Worm (Caenorhabditis elegans) whole organism, L3 larva: Measurements from ENCODE around the gene cyp-33E1.

Source experiments
- R02D3.7 ChIP-seq: fragments of 150-350 bp; optimal IDR thresholded peaks from 2 replicates; lab custom pipeline; 2014; ENCODE audit warnings: missing biosample characterization, missing genetic modification characterization
- aly-2 ChIP-seq: fragments of 150-350 bp; optimal IDR thresholded peaks from 2 replicates; lab custom pipeline; 2014; ENCODE audit warnings: missing biosample characterization, missing genetic modification characterization
- ama-1 ChIP-seq: fragments of 150-350 bp; optimal IDR thresholded peaks from 2 replicates; lab custom pipeline; 2018
- ceh-28 ChIP-seq: fragments of 150-350 bp; optimal IDR thresholded peaks from 2 replicates; lab custom pipeline; 2014; ENCODE audit warnings: missing biosample characterization, missing genetic modification reagents, missing genetic modification characterization
- ceh-9 ChIP-seq: sonication (generic microtip); optimal IDR thresholded peaks from 2 replicates; lab custom pipeline; 2018; ENCODE audit warnings: missing biosample characterization, missing genetic modification characterization
- daf-12 ChIP-seq: fragments of 150-350 bp; optimal IDR thresholded peaks from 2 replicates; lab custom pipeline; 2014; ENCODE audit warnings: missing biosample characterization, missing genetic modification reagents, missing genetic modification characterization
- egl-5 ChIP-seq: fragments of 150-350 bp; optimal IDR thresholded peaks from 2 replicates; lab custom pipeline; 2017; ENCODE audit warnings: missing biosample characterization, missing genetic modification reagents, missing genetic modification characterization, inconsistent platforms
- elt-1 ChIP-seq: fragments of 150-350 bp; optimal IDR thresholded peaks from 2 replicates; lab custom pipeline; 2014; ENCODE audit warnings: missing biosample characterization, missing genetic modification characterization
- elt-2 ChIP-seq: sonication (generic microtip); optimal IDR thresholded peaks from 2 replicates; lab custom pipeline; 2016; ENCODE audit warnings: missing genetic modification reagents, mild to moderate bottlenecking, missing genetic modification characterization, missing compliant biosample characterization
- elt-3 ChIP-seq, 3 experiments: fragments of 150-350 bp in 1 of 3; sonication (generic microtip) in 2 of 3; optimal IDR thresholded peaks; 2 replicates in 2 of 3; 4 replicates in 1 of 3; lab custom pipeline; 2014 to 2017; ENCODE audit warnings: missing biosample characterization in 3 of 3, missing genetic modification characterization in 3 of 3
- eor-1 ChIP-seq, 2 experiments: fragments of 150-350 bp; optimal IDR thresholded peaks; 2 replicates each; lab custom pipeline; 2014 to 2018; ENCODE audit warnings: missing biosample characterization in 2 of 2, missing genetic modification characterization in 2 of 2
- fkh-10 ChIP-seq: sonication (generic microtip); optimal IDR thresholded peaks from 2 replicates; lab custom pipeline; 2017; ENCODE audit warnings: missing biosample characterization, missing genetic modification reagents, missing genetic modification characterization
- fos-1 ChIP-seq: fragments of 150-350 bp; optimal IDR thresholded peaks from 2 replicates; lab custom pipeline; 2014; ENCODE audit warnings: missing biosample characterization, missing genetic modification characterization
- hmg-11 ChIP-seq: sonication (generic microtip); optimal IDR thresholded peaks from 2 replicates; lab custom pipeline; 2016; ENCODE audit warnings: missing genetic modification characterization, missing compliant biosample characterization
- jun-1 ChIP-seq: fragments of 150-350 bp; optimal IDR thresholded peaks from 2 replicates; lab custom pipeline; 2014; ENCODE audit warnings: missing biosample characterization, missing genetic modification reagents, missing genetic modification characterization
- lin-39 ChIP-seq: fragments of 150-350 bp; optimal IDR thresholded peaks from 2 replicates; lab custom pipeline; 2018; ENCODE audit warnings: missing biosample characterization, missing genetic modification reagents, missing genetic modification characterization
- lsy-12 ChIP-seq: sonication (generic microtip); optimal IDR thresholded peaks from 2 replicates; lab custom pipeline; 2016; ENCODE audit warnings: mild to moderate bottlenecking, missing genetic modification characterization, missing compliant biosample characterization
- mdl-1 ChIP-seq: fragments of 150-350 bp; optimal IDR thresholded peaks from 2 replicates; lab custom pipeline; 2014; ENCODE audit warnings: missing biosample characterization, missing genetic modification characterization
- nhr-11 ChIP-seq: fragments of 150-350 bp; optimal IDR thresholded peaks from 2 replicates; lab custom pipeline; 2014; ENCODE audit warnings: missing biosample characterization, missing genetic modification characterization
- nhr-23 ChIP-seq: fragments of 150-350 bp; optimal IDR thresholded peaks from 2 replicates; lab custom pipeline; 2014; ENCODE audit warnings: missing biosample characterization, missing genetic modification reagents, missing genetic modification characterization
- nhr-237 ChIP-seq: fragments of 150-350 bp; optimal IDR thresholded peaks from 2 replicates; lab custom pipeline; 2014; ENCODE audit warnings: missing biosample characterization, missing genetic modification characterization
- nhr-28 ChIP-seq: fragments of 150-350 bp; optimal IDR thresholded peaks from 2 replicates; lab custom pipeline; 2014; ENCODE audit warnings: missing biosample characterization, missing genetic modification characterization
- nhr-43 ChIP-seq: sonication (generic microtip); optimal IDR thresholded peaks from 2 replicates; lab custom pipeline; 2016; ENCODE audit warnings: mild to moderate bottlenecking, missing genetic modification characterization, missing compliant biosample characterization; ENCODE audit not compliant: poor library complexity, severe bottlenecking
- nhr-67 ChIP-seq: fragments of 150-350 bp; optimal IDR thresholded peaks from 2 replicates; lab custom pipeline; 2014; ENCODE audit warnings: missing biosample characterization, missing genetic modification characterization
- nhr-76 ChIP-seq: fragments of 150-350 bp; sonication (generic microtip); optimal IDR thresholded peaks from 5 replicates; lab custom pipeline; 2014; ENCODE audit warnings: missing biosample characterization, missing genetic modification characterization
- pha-4 ChIP-seq: fragments of 150-350 bp; optimal IDR thresholded peaks from 2 replicates; lab custom pipeline; 2014; ENCODE audit warnings: missing biosample characterization, missing genetic modification reagents, missing genetic modification characterization
- pqm-1 ChIP-seq: fragments of 150-350 bp; optimal IDR thresholded peaks from 2 replicates; lab custom pipeline; 2017; ENCODE audit warnings: missing biosample characterization, missing genetic modification characterization, inconsistent platforms
- sea-2 ChIP-seq: fragments of 150-350 bp; sonication (generic microtip); optimal IDR thresholded peaks from 4 replicates; lab custom pipeline; 2014; ENCODE audit warnings: missing biosample characterization, missing genetic modification reagents, missing genetic modification characterization
- tbx-2 ChIP-seq: sonication (generic microtip); optimal IDR thresholded peaks from 2 replicates; lab custom pipeline; 2016; ENCODE audit warnings: mild to moderate bottlenecking, missing genetic modification characterization, missing compliant biosample characterization
- unc-39 ChIP-seq: sonication (generic microtip); optimal IDR thresholded peaks from 4 replicates; lab custom pipeline; 2017; ENCODE audit warnings: missing biosample characterization, missing genetic modification characterization
- unc-62 ChIP-seq: fragments of 150-350 bp; sonication (generic microtip); optimal IDR thresholded peaks from 4 replicates; lab custom pipeline; 2014; ENCODE audit warnings: missing biosample characterization, missing genetic modification reagents, missing genetic modification characterization
- ztf-11 ChIP-seq: fragments of 150-350 bp; optimal IDR thresholded peaks from 2 replicates; lab custom pipeline; 2014; ENCODE audit warnings: missing biosample characterization, missing genetic modification characterization
- ztf-4 ChIP-seq: fragments of 150-350 bp; optimal IDR thresholded peaks from 2 replicates; lab custom pipeline; 2014; ENCODE audit warnings: missing biosample characterization, missing genetic modification characterization

The cyp-33E1 gene

ce11 chrIV:8673733-8674375 lies 25.5 kb upstream of the cyp-33E1 start:
- TF ChIP-seq R02D3.7 (tag; lab: Kevin White, UChicago) (no peak), pqm-1 (tag; lab: Kevin White, UChicago) (no peak), daf-12 (no peak), ceh-28 (tag; lab: Kevin White, UChicago) (no peak), unc-62 (GFP tag; lab: Kevin White, UChicago) (no peak), unc-39 (tag; lab: Kevin White, UChicago) (no peak), elt-3 (tag; optimal IDR thresholded peaks at IDR 0.05; lab: Kevin White, UChicago) (no peak), mdl-1 (tag; lab: Kevin White, UChicago) (no peak), aly-2 (tag; lab: Kevin White, UChicago) (no peak), nhr-11 (no peak), eor-1 (tag; optimal IDR thresholded peaks at IDR 0.05; lab: Kevin White, UChicago) (no peak), ztf-4 (tag; lab: Kevin White, UChicago) (no peak)

ce11 chrIV:8668635-8669034 lies 20.2 kb upstream of the cyp-33E1 start, which contains the start of gene cdh-5:
TSS of gene cdh-5 (plus strand) at chrIV:8668935.
- no peak for TF ChIP-seq ztf-11 (tag; lab: Kevin White, UChicago)
- no peak for TF ChIP-seq nhr-43 (tag; lab: Kevin White, UChicago)
- no peak for TF ChIP-seq sea-2
- no peak for TF ChIP-seq nhr-23
- TF ChIP-seq R02D3.7 (tag; lab: Kevin White, UChicago), result no peak
- TF ChIP-seq elt-3 (tag; optimal IDR thresholded peaks at IDR 0.05; lab: Kevin White, UChicago), result no peak
- TF ChIP-seq, all 47 proteins: peak for 0

ce11 chrIV:8665778-8666177 lies 17.4 kb upstream of the cyp-33E1 start:
- no peak for TF ChIP-seq ceh-9
- peak; percentile 79 for TF ChIP-seq R02D3.7 (tag; lab: Kevin White, UChicago)

- TF ChIP-seq fos-1 (tag; lab: Kevin White, UChicago) (no peak), nhr-28 (tag; lab: Kevin White, UChicago) (no peak), ztf-11 (tag; lab: Kevin White, UChicago) (no peak), ama-1 (lab: Kevin White, UChicago) (no peak), pqm-1 (tag; lab: Kevin White, UChicago) (no peak), nhr-237 (tag; lab: Kevin White, UChicago) (no peak), lin-39 (no peak), daf-12 (no peak), lsy-12 (no peak), hmg-11 (tag; lab: Kevin White, UChicago) (no peak), mdl-1 (tag; lab: Kevin White, UChicago) (no peak), R02D3.7 (tag; lab: Kevin White, UChicago) (no peak), nhr-76 (tag; lab: Kevin White, UChicago) (no peak)
These were observed 9.7 kb upstream of the cyp-33E1 start, which contains the start of gene C49C8.6 for ce11 chrIV:8658122-8658521. TSS of gene C49C8.6 (minus strand) at chrIV:8658222.

ce11 chrIV:8654115-8654628 lies 5.8 kb upstream of the cyp-33E1 start, which contains the start of gene C49C8.1:
TSS of gene C49C8.1 (plus strand) at chrIV:8654578.
- TF ChIP-seq elt-2 (tag; lab: Kevin White, UChicago) (peak; percentile 30), pqm-1 (tag; lab: Kevin White, UChicago) (no peak)
- TF ChIP-seq, all 47 proteins: peak for 1

ce11 chrIV:8653592-8653991 lies 5.2 kb upstream of the cyp-33E1 start, which contains the start of gene C49C8.5:
TSS of gene C49C8.5 (minus strand) at chrIV:8653664.
- TF ChIP-seq pqm-1 (tag; lab: Kevin White, UChicago) (peak; percentile 20), ceh-9 (no peak), elt-2 (tag; lab: Kevin White, UChicago) (peak; percentile 54), tbx-2 (tag; lab: Kevin White, UChicago) (no peak)

ce11 chrIV:8651835-8652234 lies 3.4 kb upstream of the cyp-33E1 start, which contains the start of gene C49C8.8:
TSS of gene C49C8.8 (plus strand) at chrIV:8652135.
- TF ChIP-seq mdl-1 (tag; lab: Kevin White, UChicago), result no peak
- TF ChIP-seq aly-2 (tag; lab: Kevin White, UChicago), result no peak
- no peak for TF ChIP-seq fos-1 (tag; lab: Kevin White, UChicago)
- no peak for TF ChIP-seq ama-1 (lab: Kevin White, UChicago)
- no peak for TF ChIP-seq jun-1 (tag; lab: Kevin White, UChicago)
- no peak for TF ChIP-seq elt-1
- no peak for TF ChIP-seq nhr-237 (tag; lab: Kevin White, UChicago)
- TF ChIP-seq nhr-11, result no peak
- TF ChIP-seq ceh-28 (tag; lab: Kevin White, UChicago), result no peak
- no peak for TF ChIP-seq pha-4 (tag; lab: Kevin White, UChicago)
- no peak for TF ChIP-seq fkh-10 (GFP tag; lab: Kevin White, UChicago)
- no peak for TF ChIP-seq nhr-67
- TF ChIP-seq lsy-12, result no peak
- TF ChIP-seq egl-5, result no peak
- TF ChIP-seq sea-2, result no peak
- no peak for TF ChIP-seq eor-1 (tag; optimal IDR thresholded peaks at IDR 0.05; lab: Kevin White, UChicago)
